Fruit fly (Drosophila melanogaster): ENCODE measurements around the gene CG32988.

dm6 chr2L:8849170-8849569, 15.5 kb upstream of the CG32988 start:
- TF ChIP-seq Dfd (GFP tag; optimal IDR thresholded peaks at IDR 0.05) (no peak), Rx (GFP tag; IDR thresholded peaks at IDR 0.05) (no peak), CG13424 (tag; optimal IDR thresholded peaks at IDR 0.05) (no peak), Lim3 (GFP tag; IDR thresholded peaks at IDR 0.05) (no peak), hbn (GFP tag; IDR thresholded peaks at IDR 0.05; ENCODE audit: partially characterized antibody) (no peak), fd64A (GFP tag; optimal IDR thresholded peaks at IDR 0.05) (no peak), tup (GFP tag; optimal IDR thresholded peaks at IDR 0.05) (no peak), CG4328 (GFP tag; optimal IDR thresholded peaks at IDR 0.05) (no peak), H15 (GFP tag; IDR thresholded peaks at IDR 0.05) (no peak), usp (GFP tag; optimal IDR thresholded peaks at IDR 0.05) (no peak), chif (GFP tag; optimal IDR thresholded peaks at IDR 0.05) (no peak), CG1233 (GFP tag; optimal IDR thresholded peaks at IDR 0.05) (no peak)
